Fruit fly (Drosophila melanogaster) whole organism, embryonic: ENCODE data around the gene Gclc.

Source experiments
- Bgb ChIP-seq: fragments of 200-800 bp; sonication (Bioruptor generic); IDR thresholded peaks from 2 replicates; pipeline ENCODE4 v1.3.6; 2022; ENCODE audit warnings: missing biosample characterization, missing genetic modification characterization; ENCODE audit not compliant: partially characterized antibody
- Bteb2 ChIP-seq: fragments of 200-800 bp; sonication (Bioruptor generic); optimal IDR thresholded peaks from 2 replicates; lab custom pipeline; 2016; ENCODE audit warnings: missing biosample characterization, missing genetic modification characterization
- CG10321 ChIP-seq: fragments of 200-800 bp; sonication (Bioruptor generic); IDR thresholded peaks from 2 replicates; pipeline ENCODE4 v1.3.6; 2022; ENCODE audit warnings: missing biosample characterization, missing genetic modification characterization
- CG11398 ChIP-seq: fragments of 200-800 bp; sonication (Bioruptor generic); optimal IDR thresholded peaks from 2 replicates; lab custom pipeline; 2016; ENCODE audit warnings: missing biosample characterization, missing genetic modification characterization
- CG11504 ChIP-seq: fragments of 200-800 bp; sonication (Bioruptor generic); optimal IDR thresholded peaks from 3 replicates; lab custom pipeline; 2019; ENCODE audit warnings: missing biosample characterization, mild to moderate bottlenecking, missing genetic modification characterization, moderate library complexity
- CG11560 ChIP-seq: fragments of 200-800 bp; sonication (Bioruptor generic); IDR thresholded peaks from 3 replicates; pipeline ENCODE4 v1.3.6; 2022; ENCODE audit warnings: missing biosample characterization, missing genetic modification characterization
- CG12104 ChIP-seq: fragments of 200-800 bp; sonication (Bioruptor generic); optimal IDR thresholded peaks from 3 replicates; lab custom pipeline; 2016; ENCODE audit warnings: missing biosample characterization, missing genetic modification characterization
- CG12391 ChIP-seq: fragments of 200-800 bp; sonication (Bioruptor generic); optimal IDR thresholded peaks from 3 replicates; lab custom pipeline; 2018; ENCODE audit warnings: missing biosample characterization, mild to moderate bottlenecking, missing genetic modification characterization, moderate library complexity
- CG12769 ChIP-seq: fragments of 200-800 bp; sonication (Bioruptor generic); optimal IDR thresholded peaks from 2 replicates; lab custom pipeline; 2019; ENCODE audit warnings: missing biosample characterization, mild to moderate bottlenecking, missing genetic modification characterization, moderate library complexity
- CG12942 ChIP-seq: fragments of 200-800 bp; sonication (Bioruptor generic); optimal IDR thresholded peaks from 3 replicates; lab custom pipeline; 2016; ENCODE audit warnings: missing biosample characterization, missing genetic modification characterization
- CG13287 ChIP-seq: fragments of 200-800 bp; sonication (Bioruptor generic); IDR thresholded peaks from 2 replicates; pipeline ENCODE4 v1.3.6; 2022; ENCODE audit warnings: missing biosample characterization, missing genetic modification characterization; ENCODE audit not compliant: partially characterized antibody
- CG15479 ChIP-seq: fragments of 200-800 bp; sonication (Bioruptor generic); optimal IDR thresholded peaks from 3 replicates; lab custom pipeline; 2019; ENCODE audit warnings: missing biosample characterization, mild to moderate bottlenecking, missing genetic modification characterization, moderate library complexity
- CG17361 ChIP-seq: fragments of 200-800 bp; sonication (Bioruptor generic); IDR thresholded peaks from 3 replicates; pipeline ENCODE4 v1.3.6; 2022; ENCODE audit warnings: missing biosample characterization, missing genetic modification characterization
- CG2202 ChIP-seq: fragments of 200-800 bp; sonication (Bioruptor generic); optimal IDR thresholded peaks from 2 replicates; lab custom pipeline; 2018; ENCODE audit warnings: missing biosample characterization, mild to moderate bottlenecking, missing genetic modification characterization
- CG32532 ChIP-seq: fragments of 200-800 bp; sonication (Bioruptor generic); IDR thresholded peaks from 2 replicates; pipeline ENCODE4 v1.3.6; 2022; ENCODE audit warnings: missing biosample characterization, missing genetic modification characterization
- CG42726 ChIP-seq: fragments of 200-800 bp; sonication (Bioruptor generic); IDR thresholded peaks from 2 replicates; pipeline ENCODE4 v1.3.6; 2022; ENCODE audit warnings: missing biosample characterization, missing genetic modification characterization; ENCODE audit not compliant: partially characterized antibody
- CG6791 ChIP-seq: fragments of 200-800 bp; sonication (Bioruptor generic); IDR thresholded peaks from 3 replicates; pipeline ENCODE4 v1.3.6; 2022; ENCODE audit warnings: missing biosample characterization, missing genetic modification characterization; ENCODE audit not compliant: partially characterized antibody
- CG6854 ChIP-seq: fragments of 200-800 bp; sonication (Bioruptor generic); optimal IDR thresholded peaks from 3 replicates; lab custom pipeline; 2017; ENCODE audit warnings: missing biosample characterization, mild to moderate bottlenecking, missing genetic modification characterization
- Camta ChIP-seq: fragments of 200-800 bp; sonication (Bioruptor generic); optimal IDR thresholded peaks from 2 replicates; lab custom pipeline; 2016; ENCODE audit warnings: missing biosample characterization, missing genetic modification characterization
- CoRest ChIP-seq: fragments of 200-800 bp; sonication (Bioruptor generic); optimal IDR thresholded peaks from 3 replicates; lab custom pipeline; 2018; ENCODE audit warnings: missing biosample characterization, mild to moderate bottlenecking, missing genetic modification characterization, moderate library complexity
- Dll ChIP-seq: fragments of 200-800 bp; sonication (Bioruptor generic); IDR thresholded peaks from 4 replicates; pipeline ENCODE4 v1.3.6; 2022; ENCODE audit warnings: missing biosample characterization, missing genetic modification characterization; ENCODE audit not compliant: partially characterized antibody
- Doc3 ChIP-seq: fragments of 200-800 bp; sonication (Bioruptor generic); IDR thresholded peaks from 3 replicates; pipeline ENCODE4 v1.3.6; 2022; ENCODE audit warnings: missing biosample characterization, missing genetic modification characterization; ENCODE audit not compliant: partially characterized antibody
- Dref ChIP-seq: fragments of 200-800 bp; sonication (Bioruptor generic); IDR thresholded peaks from 2 replicates; pipeline ENCODE4 v1.3.6; 2022; ENCODE audit warnings: missing biosample characterization, missing genetic modification characterization
- Ets65A ChIP-seq: fragments of 200-800 bp; sonication (Bioruptor generic); peaks from one replicate; lab custom pipeline; 2016; ENCODE audit warnings: missing biosample characterization, missing genetic modification characterization
- H2.0 ChIP-seq: fragments of 200-800 bp; sonication (Bioruptor generic); IDR thresholded peaks from 2 replicates; pipeline ENCODE4 v1.3.6; 2022; ENCODE audit warnings: missing biosample characterization, missing genetic modification characterization
- Hsf ChIP-seq: fragments of 200-800 bp; sonication (Bioruptor generic); optimal IDR thresholded peaks from 3 replicates; lab custom pipeline; 2016; ENCODE audit warnings: missing biosample characterization, missing genetic modification characterization
- Jarid2 ChIP-seq: fragments of 200-800 bp; sonication (Bioruptor generic); optimal IDR thresholded peaks from 3 replicates; lab custom pipeline; 2017; ENCODE audit warnings: mild to moderate bottlenecking, missing biosample characterization, missing genetic modification reagents, missing genetic modification characterization
- Mad ChIP-seq: fragments of 200-800 bp; sonication (Bioruptor generic); optimal IDR thresholded peaks from 2 replicates; lab custom pipeline; 2016; ENCODE audit warnings: missing biosample characterization, missing genetic modification characterization
- Meics ChIP-seq: fragments of 200-800 bp; sonication (Bioruptor generic); optimal IDR thresholded peaks from 2 replicates; lab custom pipeline; 2017; ENCODE audit warnings: missing biosample characterization, mild to moderate bottlenecking, missing genetic modification characterization
- Neu2 ChIP-seq: fragments of 200-800 bp; sonication (Bioruptor generic); optimal IDR thresholded peaks from 3 replicates; lab custom pipeline; 2016; ENCODE audit warnings: missing biosample characterization, missing genetic modification characterization, borderline replicate concordance
- Scr ChIP-seq: fragments of 200-800 bp; sonication (Bioruptor generic); IDR thresholded peaks from 2 replicates; pipeline ENCODE4 v1.3.6; 2022; ENCODE audit warnings: missing biosample characterization, missing genetic modification characterization; ENCODE audit not compliant: partially characterized antibody
- Sin3A ChIP-seq: fragments of >200 bp; optimal IDR thresholded peaks from 2 replicates; lab custom pipeline; 2018
- Sry-δ ChIP-seq: fragments of 200-800 bp; sonication (Bioruptor generic); optimal IDR thresholded peaks from 2 replicates; lab custom pipeline; 2016; ENCODE audit warnings: missing biosample characterization, missing genetic modification characterization
- YL-1 ChIP-seq: fragments of 200-800 bp; sonication (Bioruptor generic); optimal IDR thresholded peaks from 3 replicates; lab custom pipeline; 2017; ENCODE audit warnings: missing biosample characterization, mild to moderate bottlenecking, missing genetic modification characterization
- az2 ChIP-seq: fragments of 200-800 bp; sonication (Bioruptor generic); optimal IDR thresholded peaks from 3 replicates; lab custom pipeline; 2016; ENCODE audit warnings: missing biosample characterization, missing genetic modification characterization
- bigmax ChIP-seq: fragments of 200-800 bp; sonication (Bioruptor generic); optimal IDR thresholded peaks from 2 replicates; lab custom pipeline; 2018; ENCODE audit warnings: missing biosample characterization, mild to moderate bottlenecking, missing genetic modification characterization
- ci ChIP-seq: fragments of 200-800 bp; sonication (Bioruptor generic); IDR thresholded peaks from 3 replicates; pipeline ENCODE4 v1.3.6; 2022; ENCODE audit warnings: missing biosample characterization, missing genetic modification characterization
- dan ChIP-seq: fragments of 200-800 bp; sonication (Bioruptor generic); IDR thresholded peaks from 2 replicates; pipeline ENCODE4 v1.3.6; 2022; ENCODE audit warnings: missing biosample characterization, missing genetic modification characterization
- hth ChIP-seq: fragments of >200 bp; optimal IDR thresholded peaks from 2 replicates; lab custom pipeline; 2017; ENCODE audit warnings: inconsistent platforms
- ind ChIP-seq: fragments of 200-800 bp; sonication (Bioruptor generic); optimal IDR thresholded peaks from 3 replicates; lab custom pipeline; 2016; ENCODE audit warnings: missing biosample characterization, missing genetic modification characterization
- nmo ChIP-seq: fragments of 200-800 bp; sonication (Bioruptor generic); optimal IDR thresholded peaks from 2 replicates; lab custom pipeline; 2018; ENCODE audit warnings: missing biosample characterization, mild to moderate bottlenecking, missing genetic modification characterization, moderate library complexity
- phol ChIP-seq: fragments of 200-800 bp; sonication (Bioruptor generic); optimal IDR thresholded peaks from 3 replicates; lab custom pipeline; 2018; ENCODE audit warnings: missing biosample characterization, mild to moderate bottlenecking, missing genetic modification characterization, moderate library complexity
- slp2 ChIP-seq: fragments of 200-800 bp; sonication (Bioruptor generic); optimal IDR thresholded peaks from 2 replicates; lab custom pipeline; 2016; ENCODE audit warnings: missing biosample characterization, missing genetic modification characterization
- so ChIP-seq: fragments of 200-800 bp; sonication (Bioruptor generic); IDR thresholded peaks from 3 replicates; pipeline ENCODE4 v1.3.6; 2022; ENCODE audit warnings: missing biosample characterization, missing genetic modification characterization
- unc-4 ChIP-seq: fragments of 200-800 bp; sonication (Bioruptor generic); IDR thresholded peaks from 2 replicates; pipeline ENCODE4 v1.3.6; 2022; ENCODE audit warnings: missing biosample characterization, missing genetic modification characterization; ENCODE audit not compliant: partially characterized antibody
- vnd ChIP-seq: fragments of 200-800 bp; sonication (Bioruptor generic); IDR thresholded peaks from 3 replicates; pipeline ENCODE4 v1.3.6; 2022; ENCODE audit warnings: missing biosample characterization, missing genetic modification characterization; ENCODE audit not compliant: partially characterized antibody

The Gclc gene

dm6 chrX:8129204-8129997 lies 13.5 kb upstream of the Gclc start, which contains the start of gene CG2116 (continued):
- TF ChIP-seq CG15479 (GFP tag; lab: Kevin White, UChicago) (no peak), CG17361 (GFP tag; lab: Robert Waterston, UW) (no peak), Camta (GFP tag; lab: Kevin White, UChicago) (no peak), CG6854 (GFP tag; lab: Kevin White, UChicago) (no peak), Dref (GFP tag; lab: Robert Waterston, UW) (peak; percentile 59), CG11560 (tag; lab: Robert Waterston, UW) (0 out of 3 replicates have a peak, but pooled peaks have one; percentile 33), Meics (GFP tag; lab: Kevin White, UChicago) (no peak), vnd (GFP tag; lab: Robert Waterston, UW) (peak; percentile 72), CG11398 (GFP tag; lab: Kevin White, UChicago) (no peak), Dll (peak; percentile 79), CG12942 (GFP tag; lab: Kevin White, UChicago) (no peak), Jarid2 (GFP tag; lab: Kevin White, UChicago) (no peak), hth (lab: Kevin White, UChicago) (no peak), Ets65A (GFP tag; lab: Kevin White, UChicago) (peak; percentile 70), bigmax (GFP tag; lab: Kevin White, UChicago) (no peak), Neu2 (GFP tag; lab: Kevin White, UChicago) (no peak), Mad (GFP tag; lab: Kevin White, UChicago) (no peak), az2 (no peak), nmo (GFP tag; lab: Kevin White, UChicago) (peak; percentile 26), unc-4 (GFP tag; lab: Robert Waterston, UW) (peak; percentile 67; the same call in 1 of the 2 replicates), Sry-δ (peak; percentile 73), phol (tag; lab: Kevin White, UChicago) (peak; percentile 30), dan (GFP tag; lab: Robert Waterston, UW) (no peak), Doc3 (peak; percentile 64), so (GFP tag; lab: Robert Waterston, UW) (no peak), Hsf (GFP tag; lab: Kevin White, UChicago) (no peak), Sin3A (lab: Kevin White, UChicago) (peak; percentile 56), CoRest (tag; lab: Kevin White, UChicago) (peak; percentile 13), Scr (GFP tag; lab: Robert Waterston, UW) (peak; percentile 79), slp2 (no peak), CG6791 (GFP tag; lab: Robert Waterston, UW) (peak; percentile 64), H2.0 (GFP tag; lab: Robert Waterston, UW) (no peak), ci (0 out of 3 replicates have a peak, but pooled peaks have one; percentile 25), ind (GFP tag; lab: Kevin White, UChicago) (no peak), Bteb2 (no peak), CG12391 (tag; lab: Kevin White, UChicago) (peak; percentile 22), Bgb (GFP tag; lab: Robert Waterston, UW) (peak; percentile 81), CG12769 (tag; lab: Kevin White, UChicago) (no peak), CG10321 (GFP tag; lab: Robert Waterston, UW) (no peak), CG12104 (no peak), CG42726 (GFP tag; lab: Robert Waterston, UW) (0 out of 2 replicates have a peak, but pooled peaks have one; percentile 40), CG2202 (tag; lab: Kevin White, UChicago) (no peak), CG11504 (tag; lab: Kevin White, UChicago) (peak; percentile 25), CG32532 (GFP tag; lab: Robert Waterston, UW) (no peak), CG13287 (peak; percentile 72), YL-1 (GFP tag; lab: Kevin White, UChicago) (peak; percentile 11)
